Fruit fly (Drosophila melanogaster): ENCODE measurements around the gene Taf7.
A peak's percentile ranks its signal among the peaks of the same experiment; 100 is the strongest.

The Taf7 gene

DNA sequence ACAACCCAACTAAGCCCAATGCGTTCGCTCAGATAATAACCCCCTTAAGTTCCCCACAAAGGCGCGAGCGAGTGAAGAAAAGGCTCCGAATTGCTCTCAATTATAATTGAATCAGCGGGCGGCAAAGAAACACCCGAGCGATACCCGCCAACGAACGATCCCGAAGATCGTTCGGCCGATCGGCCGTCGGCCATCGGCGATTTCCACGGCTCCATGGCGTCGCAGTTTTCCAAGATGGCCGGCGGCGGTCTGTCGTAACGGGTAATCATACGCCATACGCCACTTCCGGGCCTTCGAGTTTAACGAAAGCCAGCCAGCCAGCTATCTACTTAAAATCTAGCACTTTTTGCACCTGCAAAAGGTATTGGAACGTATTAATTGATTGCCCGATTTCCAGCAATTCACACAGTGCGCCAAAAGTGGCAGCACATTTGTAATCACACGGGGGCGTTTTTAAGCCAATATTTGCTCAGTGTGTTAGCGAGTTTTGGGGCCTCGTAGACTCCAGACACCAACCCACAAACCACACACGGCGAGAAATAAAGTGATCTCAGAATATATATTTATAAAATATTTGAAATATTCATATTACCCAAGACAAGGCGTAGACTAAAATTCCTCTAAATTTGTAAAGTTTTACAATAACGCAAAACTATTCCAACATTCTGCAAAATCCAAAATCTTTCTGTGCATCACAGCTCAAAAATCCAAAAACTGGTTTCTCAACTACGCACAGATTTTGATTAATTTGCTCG lies 14.7 kb upstream of the Taf7 start (continued):
- TF ChIP-seq exex (tag; optimal IDR thresholded peaks at IDR 0.05) (peak; percentile 35), org-1 (GFP tag; optimal IDR thresholded peaks at IDR 0.05) (no peak), CG11723 (GFP tag; optimal IDR thresholded peaks at IDR 0.05) (no peak), Ssrp (tag; optimal IDR thresholded peaks at IDR 0.05) (no peak), ems (GFP tag; optimal IDR thresholded peaks at IDR 0.05) (no peak), CG11560 (tag; IDR thresholded peaks at IDR 0.05) (peak; percentile 58; the same call in 2 of the 3 replicates), sna (GFP tag; IDR thresholded peaks at IDR 0.05; ENCODE audit: partially characterized antibody) (no peak), row (GFP tag; IDR thresholded peaks at IDR 0.05) (peak; percentile 68), CG2199 (GFP tag; IDR thresholded peaks at IDR 0.05) (no peak), CG17328 (GFP tag; IDR thresholded peaks at IDR 0.05) (no peak), unpg (GFP tag; optimal IDR thresholded peaks at IDR 0.05) (peak; percentile 0), hkb (optimal IDR thresholded peaks at IDR 0.05) (no peak), hkb (GFP tag; IDR thresholded peaks at IDR 0.05) (peak; percentile 51), Sry-δ (GFP tag; optimal IDR thresholded peaks at IDR 0.05) (no peak), Adf1 (GFP tag; IDR thresholded peaks at IDR 0.05) (no peak; the same call in 1 of the 2 replicates), sd (tag; optimal IDR thresholded peaks at IDR 0.05) (peak; percentile 44), CG12744 (GFP tag; optimal IDR thresholded peaks at IDR 0.05) (no peak), CG13296 (GFP tag; optimal IDR thresholded peaks at IDR 0.05) (peak; percentile 43), CG14965 (GFP tag; optimal IDR thresholded peaks at IDR 0.05; ENCODE audit: borderline replicate concordance) (no peak), pho (GFP tag; optimal IDR thresholded peaks at IDR 0.05) (no peak), Med (GFP tag) (peak; percentile 89), lola (GFP tag; optimal IDR thresholded peaks at IDR 0.05) (no peak), CG12769 (tag; optimal IDR thresholded peaks at IDR 0.05) (peak; percentile 58), CG4617 (GFP tag; optimal IDR thresholded peaks at IDR 0.05; ENCODE audit: borderline replicate concordance) (no peak), CG30020 (tag; optimal IDR thresholded peaks at IDR 0.05) (no peak), CG12219 (GFP tag; optimal IDR thresholded peaks at IDR 0.05) (no peak), wor (GFP tag; IDR thresholded peaks at IDR 0.05) (no peak), Hr78 (GFP tag; optimal IDR thresholded peaks at IDR 0.05) (no peak), HmgZ (tag; optimal IDR thresholded peaks at IDR 0.05) (peak; percentile 5), CG8290 (GFP tag; optimal IDR thresholded peaks at IDR 0.05) (no peak), CG8290 (tag; optimal IDR thresholded peaks at IDR 0.05) (peak; percentile 29 to 52), CG10979 (tag; optimal IDR thresholded peaks at IDR 0.05) (no peak), pan (optimal IDR thresholded peaks at IDR 0.05) (no peak), pan (GFP tag; optimal IDR thresholded peaks at IDR 0.05 in 1 of 2, IDR thresholded peaks at IDR 0.05 in 1 of 2) (peak in 1 of 2 experiments; percentile 54), dimm (GFP tag; IDR thresholded peaks at IDR 0.05) (no peak), CG4404 (GFP tag; IDR thresholded peaks at IDR 0.05) (no peak), nmo (GFP tag; optimal IDR thresholded peaks at IDR 0.05) (no peak), grau (tag; optimal IDR thresholded peaks at IDR 0.05) (peak; percentile 31), Mad (GFP tag; optimal IDR thresholded peaks at IDR 0.05) (no peak), CG10543 (GFP tag; optimal IDR thresholded peaks at IDR 0.05) (peak; percentile 69), bsh (GFP tag; optimal IDR thresholded peaks at IDR 0.05) (peak in 1 of 2 experiments; percentile 25), salm (tag; optimal IDR thresholded peaks at IDR 0.05) (no peak), Elba2 (GFP tag; optimal IDR thresholded peaks at IDR 0.05) (no peak), repo (GFP tag; optimal IDR thresholded peaks at IDR 0.05) (no peak), knrl (GFP tag; IDR thresholded peaks at IDR 0.05; ENCODE audit: partially characterized antibody) (no peak), lmd (GFP tag; IDR thresholded peaks at IDR 0.05) (peak; percentile 76; the same call in 1 of the 2 replicates), cg (GFP tag; optimal IDR thresholded peaks at IDR 0.05) (no peak), GATAe (GFP tag; conservative IDR thresholded peaks at IDR 0.05) (0 out of 2 replicates have a peak, but pooled peaks have one; percentile 28), Bteb2 (GFP tag; optimal IDR thresholded peaks at IDR 0.05) (no peak), CHES-1-like (GFP tag; optimal IDR thresholded peaks at IDR 0.05) (no peak)

All from whole organism, embryonic.